Fruit fly (Drosophila melanogaster) whole organism, wandering third instar larva: Measurements from ENCODE around the gene Sulf1.

Source experiments
- Abd-B ChIP-seq: fragments of >200 bp; optimal IDR thresholded peaks from 2 replicates; lab custom pipeline; 2017; ENCODE audit warnings: missing biosample characterization, missing genetic modification characterization
- Dfd ChIP-seq: fragments of >200 bp; optimal IDR thresholded peaks from 2 replicates; lab custom pipeline; 2017; ENCODE audit warnings: missing biosample characterization, missing genetic modification characterization
- GATAd ChIP-seq: sonication (Bioruptor generic); optimal IDR thresholded peaks from 2 replicates; lab custom pipeline; 2016; ENCODE audit warnings: missing biosample characterization, missing genetic modification characterization
- Vsx2 ChIP-seq: fragments of 200-300, 225-300 bp; sonication (Bioruptor generic); optimal IDR thresholded peaks from 2 replicates; lab custom pipeline; 2018; ENCODE audit warnings: missing biosample characterization, missing genetic modification characterization; ENCODE audit not compliant: partially characterized antibody
- br ChIP-seq: fragments of 200-800 bp; sonication (Bioruptor generic); optimal IDR thresholded peaks from 2 replicates; lab custom pipeline; 2016; ENCODE audit warnings: missing biosample characterization, missing genetic modification characterization
- ey ChIP-seq: fragments of 200-800 bp; sonication (Bioruptor generic); optimal IDR thresholded peaks from 2 replicates; lab custom pipeline; 2016; ENCODE audit warnings: missing biosample characterization, missing genetic modification characterization
- lola ChIP-seq: fragments of >200 bp; optimal IDR thresholded peaks from 2 replicates; lab custom pipeline; 2017; ENCODE audit warnings: missing biosample characterization, missing genetic modification characterization

dm6 chr3R:16348289-16348688, 8.9 kb upstream of the Sulf1 start:
- TF ChIP-seq GATAd (GFP tag; lab: Kevin White, UChicago) (no peak), Abd-B (no peak), br (no peak), Dfd (GFP tag; lab: Kevin White, UChicago) (no peak), Vsx2 (no peak), ey (GFP tag; lab: Kevin White, UChicago) (no peak), lola (no peak)
